Worm (Caenorhabditis elegans) whole organism, L2 larva: ENCODE data around the gene rmd-1.

Experiments used
- C34F6.9 ChIP-seq: fragments of 150-350 bp; optimal IDR thresholded peaks from 2 replicates; lab custom pipeline; 2014; ENCODE audit warnings: missing biosample characterization, missing genetic modification characterization
- F13H6.1 ChIP-seq: sonication (generic microtip); optimal IDR thresholded peaks from 2 replicates; lab custom pipeline; 2016; ENCODE audit warnings: missing genetic modification characterization, missing compliant biosample characterization
- R02D3.7 ChIP-seq: fragments of 150-350 bp; optimal IDR thresholded peaks from 2 replicates; lab custom pipeline; 2014; ENCODE audit warnings: missing biosample characterization, missing genetic modification characterization
- Y55F3AM.14 ChIP-seq: fragments of 200-800 bp; sonication (Bioruptor generic); optimal IDR thresholded peaks from 2 replicates; lab custom pipeline; 2018; ENCODE audit warnings: mild to moderate bottlenecking, missing genetic modification characterization, missing compliant biosample characterization
- ZK546.5 ChIP-seq: sonication (generic microtip); optimal IDR thresholded peaks from 2 replicates; lab custom pipeline; 2017; ENCODE audit warnings: missing biosample characterization, missing genetic modification characterization
- alr-1 ChIP-seq: fragments of 150-350 bp; optimal IDR thresholded peaks from 2 replicates; lab custom pipeline; 2014; ENCODE audit warnings: missing biosample characterization, missing genetic modification characterization
- aly-2 ChIP-seq: fragments of 150-350 bp; optimal IDR thresholded peaks from 2 replicates; lab custom pipeline; 2014; ENCODE audit warnings: missing biosample characterization, missing genetic modification characterization
- ama-1 ChIP-seq: fragments of 150-350 bp; optimal IDR thresholded peaks from 2 replicates; lab custom pipeline; 2018; ENCODE audit warnings: inconsistent platforms
- blmp-1 ChIP-seq: sonication (generic microtip); optimal IDR thresholded peaks from 2 replicates; lab custom pipeline; 2017; ENCODE audit warnings: missing genetic modification characterization, mild to moderate bottlenecking, missing compliant biosample characterization, antibody characterized with exemption, moderate library complexity; ENCODE audit not compliant: insufficient read depth
- ceh-16 ChIP-seq: fragments of 150-350 bp; optimal IDR thresholded peaks from 2 replicates; lab custom pipeline; 2014; ENCODE audit warnings: missing biosample characterization, missing genetic modification characterization
- crh-2 ChIP-seq: sonication (generic microtip); optimal IDR thresholded peaks from 2 replicates; lab custom pipeline; 2017; ENCODE audit warnings: missing biosample characterization, missing genetic modification characterization
- dmd-4 ChIP-seq: sonication (generic microtip); optimal IDR thresholded peaks from 2 replicates; lab custom pipeline; 2017; ENCODE audit warnings: missing biosample characterization, missing genetic modification characterization
- elt-1 ChIP-seq: fragments of 150-350 bp; optimal IDR thresholded peaks from 2 replicates; lab custom pipeline; 2014; ENCODE audit warnings: missing biosample characterization, missing genetic modification characterization
- elt-3 ChIP-seq: sonication (generic microtip); optimal IDR thresholded peaks from 2 replicates; lab custom pipeline; 2017; ENCODE audit warnings: missing biosample characterization, missing genetic modification characterization
- fos-1 ChIP-seq: fragments of 150-350 bp; optimal IDR thresholded peaks from 2 replicates; lab custom pipeline; 2014; ENCODE audit warnings: missing biosample characterization, missing genetic modification characterization
- gmeb-1 ChIP-seq: fragments of 150-350 bp; optimal IDR thresholded peaks from 2 replicates; lab custom pipeline; 2014; ENCODE audit warnings: missing biosample characterization, missing genetic modification characterization
- lin-11 ChIP-seq: fragments of 150-350 bp; sonication (generic microtip); optimal IDR thresholded peaks from 2 replicates; lab custom pipeline; 2014; ENCODE audit warnings: missing biosample characterization, missing genetic modification characterization, inconsistent platforms, mixed read lengths
- lin-13 ChIP-seq: fragments of 150-350 bp; optimal IDR thresholded peaks from 2 replicates; lab custom pipeline; 2014; ENCODE audit warnings: missing biosample characterization, missing genetic modification reagents, missing genetic modification characterization
- lin-39 ChIP-seq: fragments of 150-350 bp; optimal IDR thresholded peaks from 2 replicates; lab custom pipeline; 2014; ENCODE audit warnings: missing biosample characterization, missing genetic modification reagents, missing genetic modification characterization
- lsy-2 ChIP-seq, 2 experiments: fragments of 150-350 bp in 1 of 2; sonication (generic microtip) in 1 of 2; optimal IDR thresholded peaks; 2 replicates each; lab custom pipeline; 2014 to 2017; ENCODE audit warnings: missing biosample characterization in 2 of 2, missing genetic modification characterization in 2 of 2
- mab-5 ChIP-seq: fragments of 150-350 bp; optimal IDR thresholded peaks from 2 replicates; lab custom pipeline; 2014; ENCODE audit warnings: missing biosample characterization, missing genetic modification characterization
- mdl-1 ChIP-seq, 2 experiments: fragments of 150-350 bp in 1 of 2; sonication (generic microtip) in 1 of 2; optimal IDR thresholded peaks; 2 replicates each; lab custom pipeline; 2017; ENCODE audit warnings: missing biosample characterization in 2 of 2, missing genetic modification characterization in 2 of 2
- nhr-12 ChIP-seq: fragments of 150-350 bp; optimal IDR thresholded peaks from 2 replicates; lab custom pipeline; 2014; ENCODE audit warnings: missing biosample characterization, missing genetic modification characterization
- nhr-21 ChIP-seq: fragments of 150-350 bp; optimal IDR thresholded peaks from 2 replicates; lab custom pipeline; 2014; ENCODE audit warnings: missing biosample characterization, missing genetic modification characterization
- nhr-237 ChIP-seq: fragments of 150-350 bp; optimal IDR thresholded peaks from 2 replicates; lab custom pipeline; 2014; ENCODE audit warnings: missing biosample characterization, missing genetic modification characterization
- nhr-25 ChIP-seq: fragments of 150-350 bp; sonication (generic microtip); optimal IDR thresholded peaks from 3 replicates; lab custom pipeline; 2014; ENCODE audit warnings: missing biosample characterization, missing genetic modification characterization
- sem-4 ChIP-seq: fragments of 150-350 bp; optimal IDR thresholded peaks from 2 replicates; lab custom pipeline; 2014; ENCODE audit warnings: missing biosample characterization, missing genetic modification reagents, missing genetic modification characterization
- sma-9 ChIP-seq, 2 experiments: fragments of 150-350 bp in 1 of 2; sonication (generic microtip) in 1 of 2; optimal IDR thresholded peaks; 2 replicates each; lab custom pipeline; 2014 to 2016; ENCODE audit warnings: missing genetic modification characterization in 2 of 2, mild to moderate bottlenecking in 1 of 2, missing biosample characterization in 1 of 2, missing compliant biosample characterization in 1 of 2, missing genetic modification reagents in 1 of 2, moderate library complexity in 1 of 2
- unc-39 ChIP-seq: fragments of 150-350 bp; optimal IDR thresholded peaks from 2 replicates; lab custom pipeline; 2014; ENCODE audit warnings: missing biosample characterization, missing genetic modification characterization
- unc-55 ChIP-seq: fragments of 150-350 bp; sonication (generic microtip); optimal IDR thresholded peaks from 3 replicates; lab custom pipeline; 2014; ENCODE audit warnings: missing biosample characterization, missing genetic modification reagents, missing genetic modification characterization
- zag-1 ChIP-seq: fragments of 150-350 bp; optimal IDR thresholded peaks from 2 replicates; lab custom pipeline; 2014; ENCODE audit warnings: missing biosample characterization, missing genetic modification characterization

rmd-1 gene

DNA sequence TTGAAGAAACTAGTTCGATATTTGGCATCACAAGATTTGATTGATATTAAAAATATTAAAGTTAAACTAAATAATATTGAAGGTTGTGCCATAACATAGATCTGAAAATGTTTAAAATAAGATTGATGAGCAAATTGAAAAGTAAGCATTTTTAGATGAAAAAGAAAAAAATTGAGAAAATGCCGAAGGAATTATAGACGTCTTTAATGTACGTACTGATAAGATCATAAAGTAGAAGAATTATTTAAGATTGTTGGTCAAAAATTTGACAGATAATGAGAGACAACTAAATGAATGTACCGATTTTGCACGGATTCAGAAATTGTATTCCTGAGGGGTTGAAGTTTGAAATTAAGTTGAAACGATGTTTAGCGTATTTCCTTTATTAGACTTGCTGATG is 38.7 kb upstream of the rmd-1 start, which contains the start of gene ncx-7:
Gene ncx-7 (minus strand): TSS at position 101 of the 400 bp plus-strand sequence.
- TF ChIP-seq sma-9 (GFP tag; optimal IDR thresholded peaks at IDR 0.05; lab: Kevin White, UChicago) (no peak), sma-9 (tag; optimal IDR thresholded peaks at IDR 0.05; lab: Kevin White, UChicago) (no peak), lin-39 (tag; lab: Kevin White, UChicago) (no peak), ama-1 (lab: Kevin White, UChicago) (no peak), sem-4 (no peak), unc-39 (tag; lab: Kevin White, UChicago) (no peak), lin-11 (no peak), nhr-25 (tag; lab: Kevin White, UChicago) (no peak), elt-1 (tag; lab: Kevin White, UChicago) (no peak), Y55F3AM.14 (no peak), alr-1 (no peak)

DNA sequence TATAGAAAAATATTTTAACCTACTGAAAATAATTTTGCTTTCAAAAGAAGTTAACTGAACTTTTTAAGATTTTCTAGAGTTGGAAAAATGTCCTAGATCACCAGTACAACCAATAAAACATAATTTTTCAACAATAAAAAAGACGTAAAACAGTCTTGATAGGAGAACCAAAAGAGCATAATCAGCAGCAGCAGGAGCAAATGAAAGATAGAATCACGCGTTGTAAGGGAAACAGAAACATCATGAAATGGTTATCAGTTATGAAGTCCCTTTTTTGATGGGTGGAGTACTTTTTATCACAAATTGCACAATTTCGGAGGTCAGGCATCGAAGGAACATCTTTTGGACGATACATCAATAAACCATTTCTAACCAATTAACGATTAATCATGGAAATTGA is 36.9 kb upstream of the rmd-1 start:
- TF ChIP-seq nhr-21 (tag; lab: Kevin White, UChicago): no peak
- TF ChIP-seq crh-2: peak; percentile 60
- peak; percentile 6 for TF ChIP-seq gmeb-1 (tag; lab: Kevin White, UChicago)
- TF ChIP-seq fos-1: peak; percentile 86
- peak; percentile 71 for TF ChIP-seq sma-9 (GFP tag; optimal IDR thresholded peaks at IDR 0.05; lab: Kevin White, UChicago)
- TF ChIP-seq sma-9 (tag; optimal IDR thresholded peaks at IDR 0.05; lab: Kevin White, UChicago): no peak
- TF ChIP-seq F13H6.1 (tag; lab: Kevin White, UChicago): peak; percentile 23

DNA sequence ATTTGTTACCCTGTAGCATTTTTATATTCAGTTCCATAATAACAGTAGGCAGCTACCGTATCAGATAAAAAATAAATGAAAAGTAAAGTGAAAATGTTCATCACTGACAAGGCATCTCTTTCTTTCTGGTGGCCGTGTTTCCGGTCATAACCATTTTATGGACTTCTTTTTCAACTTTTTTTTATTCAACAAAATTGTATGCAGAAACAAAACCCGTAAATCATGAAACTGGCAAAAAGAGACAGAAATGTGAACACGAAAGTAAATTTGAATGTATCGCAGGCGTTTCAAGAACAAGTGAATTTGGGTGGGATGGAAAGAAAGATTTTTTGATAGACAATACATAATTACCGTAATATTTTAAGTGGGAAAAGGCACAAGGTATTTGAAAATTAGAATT is 33.8 kb upstream of the rmd-1 start, which contains the start of gene clec-162:
Gene clec-162 (minus strand): TSS at position 101 of the 400 bp plus-strand sequence.
- TF ChIP-seq R02D3.7 (tag; lab: Kevin White, UChicago) (no peak), C34F6.9 (tag; lab: Kevin White, UChicago) (no peak), elt-3 (tag; lab: Kevin White, UChicago) (no peak), mdl-1 (tag; optimal IDR thresholded peaks at IDR 0.05; lab: Kevin White, UChicago) (no peak), F13H6.1 (tag; lab: Kevin White, UChicago) (no peak), ama-1 (lab: Kevin White, UChicago) (no peak), mab-5 (tag; lab: Kevin White, UChicago) (no peak), ceh-16 (no peak), fos-1 (no peak), lin-11 (no peak), lin-13 (no peak), nhr-237 (tag; lab: Kevin White, UChicago) (no peak), nhr-21 (tag; lab: Kevin White, UChicago) (no peak), lsy-2 (tag; optimal IDR thresholded peaks at IDR 0.05; lab: Kevin White, UChicago) (no peak), nhr-25 (tag; lab: Kevin White, UChicago) (no peak), unc-39 (tag; lab: Kevin White, UChicago) (no peak)
- TF ChIP-seq, all 48 proteins: peak for 0

DNA sequence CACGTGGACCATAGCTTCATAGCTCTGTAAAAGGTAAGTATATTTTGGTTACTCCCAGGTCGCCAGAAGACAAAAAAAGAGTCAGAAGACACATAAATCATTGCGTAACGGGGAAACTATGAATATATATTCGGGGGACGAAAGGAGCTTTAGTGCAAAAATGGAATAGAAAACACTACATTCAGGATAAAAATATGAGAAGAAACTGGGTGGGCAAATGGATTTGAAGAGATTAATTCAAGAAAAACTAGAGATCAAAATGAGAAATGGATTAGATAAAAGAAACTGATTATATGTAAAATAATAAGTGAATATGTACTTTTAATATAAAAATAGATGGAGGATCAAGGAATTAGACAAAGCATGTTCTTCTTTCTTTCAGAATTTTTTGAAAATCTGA is 31.5 kb upstream of the rmd-1 start, which contains the start of gene C07A9.12:
Gene C07A9.12 (minus strand): TSS at position 101 of the 400 bp plus-strand sequence.
- TF ChIP-seq unc-55: no peak
- no peak for TF ChIP-seq Y55F3AM.14
- TF ChIP-seq aly-2 (tag; lab: Kevin White, UChicago): no peak
- TF ChIP-seq dmd-4: no peak
- TF ChIP-seq nhr-12 (tag; lab: Kevin White, UChicago): no peak
- no peak for TF ChIP-seq fos-1
- no peak for TF ChIP-seq sem-4
- no peak for TF ChIP-seq elt-1 (tag; lab: Kevin White, UChicago)
- no peak for TF ChIP-seq ZK546.5 (tag; lab: Kevin White, UChicago)
- no peak for TF ChIP-seq nhr-25 (tag; lab: Kevin White, UChicago)
- no peak for TF ChIP-seq zag-1 (tag; lab: Kevin White, UChicago)
- no peak for TF ChIP-seq blmp-1 (tag; lab: Kevin White, UChicago)
- TF ChIP-seq, all 48 proteins: peak for 0

DNA sequence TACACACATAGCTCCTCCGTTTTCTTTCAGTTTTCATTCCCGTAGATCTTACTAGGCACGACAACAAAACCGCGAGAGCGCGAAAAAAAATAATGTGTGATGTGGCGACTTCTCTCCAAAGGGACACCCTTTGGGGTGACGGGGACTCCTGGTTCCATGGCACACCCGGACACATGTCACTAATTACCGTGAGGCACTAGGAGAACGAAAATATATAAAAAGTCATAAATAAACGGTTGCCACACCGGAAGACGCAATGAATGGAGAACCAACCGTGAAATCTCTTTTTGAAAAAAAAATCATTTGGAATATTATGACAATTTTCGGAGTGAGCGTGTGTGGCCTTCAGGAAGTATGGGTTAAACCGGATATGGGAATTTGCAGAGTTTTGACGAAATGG is 28.5 kb upstream of the rmd-1 start:
- TF ChIP-seq ZK546.5 (tag; lab: Kevin White, UChicago): no peak

DNA sequence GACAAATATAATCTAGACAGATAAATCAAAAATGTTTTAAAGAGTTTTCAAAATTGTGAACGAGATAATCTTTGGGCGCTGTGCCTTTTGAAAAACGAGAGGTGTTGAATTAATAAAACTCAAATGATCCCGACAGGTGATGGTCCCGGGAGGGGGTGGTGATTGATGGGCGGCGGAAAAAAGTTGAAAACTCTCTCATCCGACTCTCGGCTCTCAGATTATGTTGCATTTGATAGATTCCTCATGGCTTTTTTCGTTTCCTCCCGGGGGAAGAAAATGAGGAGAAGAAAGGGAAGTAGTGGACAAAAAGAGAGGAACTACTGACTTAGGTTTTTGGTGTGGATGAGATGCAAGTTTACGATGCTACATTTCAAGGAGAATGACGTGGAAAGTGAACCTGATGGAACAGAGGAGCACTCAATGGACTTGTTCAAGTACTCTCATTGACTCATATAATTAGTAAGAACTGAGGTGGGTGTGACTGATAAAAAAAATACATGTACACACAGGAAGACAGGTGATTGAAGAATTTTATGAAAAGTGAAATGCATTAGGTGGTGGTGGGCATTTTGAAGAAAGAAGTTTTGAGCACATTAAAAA is 27.5 kb upstream of the rmd-1 start:
- TF ChIP-seq mab-5 (tag; lab: Kevin White, UChicago) (peak; percentile 45), aly-2 (tag; lab: Kevin White, UChicago) (no peak), lsy-2 (tag; optimal IDR thresholded peaks at IDR 0.05; lab: Kevin White, UChicago) (peak in 1 of 2 experiments; percentile 44), sem-4 (no peak), C34F6.9 (tag; lab: Kevin White, UChicago) (peak; percentile 8), zag-1 (tag; lab: Kevin White, UChicago) (peak; percentile 40)
